Fruit fly (Drosophila melanogaster) whole organism, embryonic: Measurements from ENCODE around the gene Tet.

Experiments
- Atf3 ChIP-seq: fragments of 200-800 bp; sonication (Bioruptor generic); optimal IDR thresholded peaks from 3 replicates; lab custom pipeline; 2016; ENCODE audit warnings: missing biosample characterization, missing genetic modification characterization
- B-H2 ChIP-seq: fragments of 200-800 bp; sonication (Bioruptor generic); optimal IDR thresholded peaks from 2 replicates; lab custom pipeline; 2018; ENCODE audit warnings: missing biosample characterization, mild to moderate bottlenecking, missing genetic modification characterization
- CG10565 ChIP-seq: fragments of 200-800 bp; sonication (Bioruptor generic); optimal IDR thresholded peaks from 3 replicates; lab custom pipeline; 2016; ENCODE audit warnings: missing biosample characterization, mild to moderate bottlenecking, missing genetic modification characterization
- CG11093 ChIP-seq: fragments of 200-800 bp; sonication (Bioruptor generic); IDR thresholded peaks from 3 replicates; pipeline ENCODE4 v1.3.6; 2022; ENCODE audit warnings: missing biosample characterization, missing genetic modification characterization
- CG11456 ChIP-seq: fragments of 200-800 bp; sonication (Bioruptor generic); IDR thresholded peaks from 3 replicates; pipeline ENCODE4 v1.3.6; 2022; ENCODE audit warnings: missing biosample characterization, missing genetic modification characterization
- CG12769 ChIP-seq: fragments of 200-800 bp; sonication (Bioruptor generic); optimal IDR thresholded peaks from 2 replicates; lab custom pipeline; 2019; ENCODE audit warnings: missing biosample characterization, mild to moderate bottlenecking, missing genetic modification characterization, moderate library complexity
- CG13296 ChIP-seq: fragments of 200-800 bp; sonication (Bioruptor generic); optimal IDR thresholded peaks from 3 replicates; lab custom pipeline; 2018; ENCODE audit warnings: missing biosample characterization, mild to moderate bottlenecking, missing genetic modification characterization
- CG15011 ChIP-seq: fragments of 200-800 bp; sonication (Bioruptor generic); optimal IDR thresholded peaks from 3 replicates; lab custom pipeline; 2018; ENCODE audit warnings: missing biosample characterization, mild to moderate bottlenecking, missing genetic modification characterization
- CG17612 ChIP-seq: fragments of 200-800 bp; sonication (Bioruptor generic); IDR thresholded peaks from 2 replicates; pipeline ENCODE4 v1.3.6; 2022; ENCODE audit warnings: missing biosample characterization, missing genetic modification characterization
- CG31388 ChIP-seq: fragments of 200-800 bp; sonication (Bioruptor generic); optimal IDR thresholded peaks from 2 replicates; lab custom pipeline; 2016; ENCODE audit warnings: missing biosample characterization, missing genetic modification characterization
- CG32532 ChIP-seq: fragments of 200-800 bp; sonication (Bioruptor generic); IDR thresholded peaks from 2 replicates; pipeline ENCODE4 v1.3.6; 2022; ENCODE audit warnings: missing biosample characterization, missing genetic modification characterization
- CG3407 ChIP-seq: fragments of 200-800 bp; sonication (Bioruptor generic); optimal IDR thresholded peaks from 2 replicates; lab custom pipeline; 2018; ENCODE audit warnings: missing biosample characterization, mild to moderate bottlenecking, missing genetic modification characterization
- CG3838 ChIP-seq: fragments of 200-800 bp; sonication (Bioruptor generic); optimal IDR thresholded peaks from 3 replicates; lab custom pipeline; 2016; ENCODE audit warnings: missing biosample characterization, missing genetic modification characterization
- CG3847 ChIP-seq: fragments of 200-800 bp; sonication (Bioruptor generic); IDR thresholded peaks from 2 replicates; pipeline ENCODE4 v1.3.6; 2022; ENCODE audit warnings: missing biosample characterization, missing genetic modification characterization
- CG3995 ChIP-seq: fragments of 200-800 bp; sonication (Bioruptor generic); optimal IDR thresholded peaks from 3 replicates; lab custom pipeline; 2016; ENCODE audit warnings: missing biosample characterization, missing genetic modification characterization
- CG4282 ChIP-seq: fragments of 200-800 bp; sonication (Bioruptor generic); optimal IDR thresholded peaks from 2 replicates; lab custom pipeline; 2016; ENCODE audit warnings: missing biosample characterization, missing genetic modification characterization
- CG4404 ChIP-seq: fragments of 200-800 bp; sonication (Bioruptor generic); IDR thresholded peaks from 2 replicates; pipeline ENCODE4 v1.3.6; 2022; ENCODE audit warnings: missing biosample characterization, missing genetic modification characterization
- CG6854 ChIP-seq: fragments of 200-800 bp; sonication (Bioruptor generic); optimal IDR thresholded peaks from 3 replicates; lab custom pipeline; 2017; ENCODE audit warnings: missing biosample characterization, mild to moderate bottlenecking, missing genetic modification characterization
- CG7928 ChIP-seq: fragments of 200-800 bp; sonication (Bioruptor generic); optimal IDR thresholded peaks from 2 replicates; lab custom pipeline; 2017; ENCODE audit warnings: missing biosample characterization, mild to moderate bottlenecking, missing genetic modification characterization
- CG8089 ChIP-seq: fragments of 200-800 bp; sonication (Bioruptor generic); optimal IDR thresholded peaks from 3 replicates; lab custom pipeline; 2016; ENCODE audit warnings: missing biosample characterization, missing genetic modification characterization
- Camta ChIP-seq: fragments of 200-800 bp; sonication (Bioruptor generic); optimal IDR thresholded peaks from 2 replicates; lab custom pipeline; 2016; ENCODE audit warnings: missing biosample characterization, missing genetic modification characterization
- Dip2 ChIP-seq: fragments of 200-800 bp; sonication (Bioruptor generic); IDR thresholded peaks from 2 replicates; pipeline ENCODE4 v1.3.6; 2022; ENCODE audit warnings: missing biosample characterization, missing genetic modification characterization
- HmgZ ChIP-seq: fragments of 200-800 bp; sonication (Bioruptor generic); optimal IDR thresholded peaks from 2 replicates; lab custom pipeline; 2018; ENCODE audit warnings: missing biosample characterization, mild to moderate bottlenecking, missing genetic modification characterization
- Lim3 ChIP-seq: fragments of 200-800 bp; sonication (Bioruptor generic); IDR thresholded peaks from 2 replicates; pipeline ENCODE4 v1.3.6; 2022; ENCODE audit warnings: missing biosample characterization, missing genetic modification characterization
- NC2α ChIP-seq: fragments of 200-800 bp; sonication (Bioruptor generic); optimal IDR thresholded peaks from 2 replicates; lab custom pipeline; 2016; ENCODE audit warnings: missing biosample characterization, missing genetic modification characterization
- Scr ChIP-seq: fragments of 200-800 bp; sonication (Bioruptor generic); IDR thresholded peaks from 2 replicates; pipeline ENCODE4 v1.3.6; 2022; ENCODE audit warnings: missing biosample characterization, missing genetic modification characterization; ENCODE audit not compliant: partially characterized antibody
- Usf ChIP-seq: fragments of 200-800 bp; sonication (Bioruptor generic); optimal IDR thresholded peaks from 2 replicates; lab custom pipeline; 2017; ENCODE audit warnings: missing genotype, missing biosample characterization, missing genetic modification characterization
- YL-1 ChIP-seq: fragments of 200-800 bp; sonication (Bioruptor generic); optimal IDR thresholded peaks from 3 replicates; lab custom pipeline; 2017; ENCODE audit warnings: missing biosample characterization, mild to moderate bottlenecking, missing genetic modification characterization
- bowl ChIP-seq: fragments of 200-800 bp; sonication (Bioruptor generic); IDR thresholded peaks from 2 replicates; pipeline ENCODE4 v1.3.6; 2022; ENCODE audit warnings: missing biosample characterization, missing genetic modification characterization
- ci ChIP-seq: fragments of 200-800 bp; sonication (Bioruptor generic); IDR thresholded peaks from 3 replicates; pipeline ENCODE4 v1.3.6; 2022; ENCODE audit warnings: missing biosample characterization, missing genetic modification characterization
- crp ChIP-seq, 2 experiments: fragments of 200-800 bp; sonication (Bioruptor generic); optimal IDR thresholded peaks; 2 replicates in 1 of 2; 3 replicates in 1 of 2; lab custom pipeline; 2017; ENCODE audit warnings: missing biosample characterization in 2 of 2, missing genetic modification characterization in 2 of 2, mild to moderate bottlenecking in 1 of 2, moderate library complexity in 1 of 2
- danr ChIP-seq: fragments of 200-800 bp; sonication (Bioruptor generic); IDR thresholded peaks from 2 replicates; pipeline ENCODE4 v1.3.6; 2022; ENCODE audit warnings: missing biosample characterization, missing genetic modification characterization
- esg ChIP-seq: fragments of 200-800 bp; sonication (Bioruptor generic); conservative IDR thresholded peaks from 2 replicates; pipeline ENCODE4 v1.3.6; 2022; ENCODE audit warnings: missing biosample characterization, missing genetic modification characterization
- fd96Cb ChIP-seq: fragments of 200-800 bp; sonication (Bioruptor generic); optimal IDR thresholded peaks from 2 replicates; lab custom pipeline; 2018; ENCODE audit warnings: missing biosample characterization, mild to moderate bottlenecking, missing genetic modification characterization, moderate library complexity
- gce ChIP-seq: fragments of 200-800 bp; sonication (Bioruptor generic); IDR thresholded peaks from 3 replicates; pipeline ENCODE4 v1.3.6; 2022; ENCODE audit warnings: missing biosample characterization, missing genetic modification characterization
- gem ChIP-seq: fragments of 200-800 bp; sonication (Bioruptor generic); optimal IDR thresholded peaks from 2 replicates; lab custom pipeline; 2019; ENCODE audit warnings: missing biosample characterization, mild to moderate bottlenecking, missing genetic modification characterization, moderate library complexity
- her ChIP-seq: fragments of 200-800 bp; sonication (Bioruptor generic); optimal IDR thresholded peaks from 2 replicates; lab custom pipeline; 2016; ENCODE audit warnings: missing biosample characterization, missing genetic modification characterization
- insv ChIP-seq, 2 experiments: fragments of 200-800 bp; sonication (Bioruptor generic); optimal IDR thresholded peaks; 3 replicates each; lab custom pipeline; 2016 to 2018; ENCODE audit warnings: missing biosample characterization in 2 of 2, missing genetic modification characterization in 2 of 2
- mam ChIP-seq: fragments of 200-800 bp; sonication (Bioruptor generic); optimal IDR thresholded peaks from 3 replicates; lab custom pipeline; 2016; ENCODE audit warnings: missing biosample characterization, missing genetic modification characterization
- nau ChIP-seq: fragments of 200-800 bp; sonication (Bioruptor generic); optimal IDR thresholded peaks from 3 replicates; lab custom pipeline; 2017; ENCODE audit warnings: missing biosample characterization, mild to moderate bottlenecking, missing genetic modification characterization, missing genetic modification reagents
- pfk ChIP-seq: fragments of 200-800 bp; sonication (Bioruptor generic); optimal IDR thresholded peaks from 2 replicates; lab custom pipeline; 2018; ENCODE audit warnings: missing biosample characterization, mild to moderate bottlenecking, missing genetic modification characterization, moderate library complexity
- pita ChIP-seq: fragments of 200-800 bp; sonication (Bioruptor generic); optimal IDR thresholded peaks from 2 replicates; lab custom pipeline; 2017; ENCODE audit warnings: missing biosample characterization, mild to moderate bottlenecking, missing genetic modification characterization
- pum ChIP-seq: fragments of 200-800 bp; sonication (Bioruptor generic); optimal IDR thresholded peaks from 2 replicates; lab custom pipeline; 2016; ENCODE audit warnings: missing biosample characterization, missing genetic modification characterization
- ro ChIP-seq: fragments of 200-800 bp; sonication (Bioruptor generic); IDR thresholded peaks from 2 replicates; pipeline ENCODE4 v1.3.6; 2022; ENCODE audit warnings: missing biosample characterization, missing genetic modification characterization
- sim ChIP-seq: fragments of 200-800 bp; sonication (Bioruptor generic); IDR thresholded peaks from 2 replicates; pipeline ENCODE4 v1.3.6; 2022; ENCODE audit warnings: missing biosample characterization, missing genetic modification characterization
- sisA ChIP-seq: fragments of 200-800 bp; sonication (Bioruptor generic); IDR thresholded peaks from 2 replicates; pipeline ENCODE4 v1.3.6; 2022; ENCODE audit warnings: missing biosample characterization, missing genetic modification characterization
- sqz ChIP-seq: fragments of 200-800 bp; sonication (Bioruptor generic); optimal IDR thresholded peaks from 3 replicates; lab custom pipeline; 2018; ENCODE audit warnings: missing biosample characterization, mild to moderate bottlenecking, missing genetic modification characterization
- ttk ChIP-seq: fragments of 200-800 bp; sonication (Bioruptor generic); IDR thresholded peaks from 2 replicates; pipeline ENCODE4 v2.1.2; 2022; ENCODE audit warnings: missing biosample characterization, missing genetic modification characterization
- unc-4 ChIP-seq: fragments of 200-800 bp; sonication (Bioruptor generic); IDR thresholded peaks from 2 replicates; pipeline ENCODE4 v1.3.6; 2022; ENCODE audit warnings: missing biosample characterization, missing genetic modification characterization; ENCODE audit not compliant: partially characterized antibody
- unpg ChIP-seq: fragments of 200-800 bp; sonication (Bioruptor generic); optimal IDR thresholded peaks from 3 replicates; lab custom pipeline; 2018; ENCODE audit warnings: missing biosample characterization, mild to moderate bottlenecking, missing genetic modification characterization, moderate library complexity
- wdn ChIP-seq: fragments of 200-800 bp; sonication (Bioruptor generic); IDR thresholded peaks from 2 replicates; pipeline ENCODE4 v1.3.6; 2022; ENCODE audit warnings: missing biosample characterization, missing genetic modification characterization
- zf30C ChIP-seq: fragments of 200-800 bp; sonication (Bioruptor generic); optimal IDR thresholded peaks from 3 replicates; lab custom pipeline; 2018; ENCODE audit warnings: missing biosample characterization, mild to moderate bottlenecking, missing genetic modification characterization

Tet gene

DNA sequence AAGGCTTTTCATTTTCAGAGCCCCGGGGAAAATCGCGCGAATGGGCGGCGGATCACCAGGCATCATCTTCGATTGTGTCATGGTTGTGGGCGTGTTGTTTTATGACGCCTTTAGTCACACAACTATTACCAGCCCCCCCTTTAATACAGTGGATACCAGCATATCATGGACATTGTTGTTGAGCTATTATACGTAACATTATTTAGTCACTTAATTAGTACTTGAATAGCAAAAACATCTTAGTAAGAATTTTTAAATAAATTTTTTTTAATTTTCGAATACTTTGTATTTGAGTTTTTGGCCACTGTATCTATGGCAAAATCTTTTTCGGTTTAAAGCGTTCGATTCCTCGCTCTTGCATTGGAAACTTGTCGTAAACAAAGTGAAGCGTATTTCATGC is 115.2 kb downstream of the Tet start (continued):
- no peak for TF ChIP-seq Usf
- peak; percentile 48; the same call in 1 of the 3 replicates for TF ChIP-seq ci (GFP tag; lab: Robert Waterston, UW)
- TF ChIP-seq CG32532 (GFP tag; lab: Robert Waterston, UW): peak; percentile 71
- no peak for TF ChIP-seq pfk (GFP tag; lab: Kevin White, UChicago)
- TF ChIP-seq ttk (GFP tag; lab: Robert Waterston, UW): 0 out of 2 replicates have a peak, but pooled peaks have one; percentile 23
- no peak for TF ChIP-seq nau (GFP tag; lab: Kevin White, UChicago)
- TF ChIP-seq mam (GFP tag; lab: Kevin White, UChicago): no peak
- no peak for TF ChIP-seq sim
- TF ChIP-seq NC2α (GFP tag; lab: Kevin White, UChicago): no peak
- TF ChIP-seq bowl (GFP tag; lab: Robert Waterston, UW): no peak
- TF ChIP-seq sqz: no peak
- TF ChIP-seq CG31388 (GFP tag; lab: Kevin White, UChicago): no peak
- peak; percentile 25 for TF ChIP-seq gem (tag; lab: Kevin White, UChicago)
- no peak for TF ChIP-seq CG6854 (GFP tag; lab: Kevin White, UChicago)
- TF ChIP-seq Atf3 (GFP tag; lab: Kevin White, UChicago): no peak
- no peak for TF ChIP-seq Scr (GFP tag; lab: Robert Waterston, UW)
- no peak for TF ChIP-seq pum (GFP tag; lab: Kevin White, UChicago)
- no peak for TF ChIP-seq pita (GFP tag; lab: Kevin White, UChicago)
- no peak for TF ChIP-seq CG15011 (GFP tag; lab: Kevin White, UChicago)
- TF ChIP-seq HmgZ (tag; lab: Kevin White, UChicago): no peak
- 0 out of 3 replicates have a peak, but pooled peaks have one; percentile 29 for TF ChIP-seq CG11456 (GFP tag; lab: Robert Waterston, UW)
- TF ChIP-seq CG3407: no peak
- no peak for TF ChIP-seq CG17612 (GFP tag; lab: Robert Waterston, UW)
- peak; percentile 6 for TF ChIP-seq fd96Cb (tag; lab: Kevin White, UChicago)
- 0 out of 3 replicates have a peak, but pooled peaks have one; percentile 8 for TF ChIP-seq gce (GFP tag; lab: Robert Waterston, UW)
- TF ChIP-seq CG7928 (GFP tag; lab: Kevin White, UChicago): no peak
- no peak for TF ChIP-seq CG3838 (GFP tag; lab: Kevin White, UChicago)
- peak; percentile 53 for TF ChIP-seq esg
- TF ChIP-seq her (GFP tag; lab: Kevin White, UChicago): no peak
- TF ChIP-seq ro (GFP tag; lab: Robert Waterston, UW): no peak
- TF ChIP-seq danr: no peak
- no peak for TF ChIP-seq insv (GFP tag; optimal IDR thresholded peaks at IDR 0.05; lab: Kevin White, UChicago)
- no peak for TF ChIP-seq CG4282 (GFP tag; lab: Kevin White, UChicago)
- TF ChIP-seq CG4404 (GFP tag; lab: Robert Waterston, UW): no peak
- TF ChIP-seq CG8089 (GFP tag; lab: Kevin White, UChicago): no peak
- TF ChIP-seq zf30C: no peak
- no peak for TF ChIP-seq YL-1
- TF ChIP-seq Lim3: no peak
- no peak for TF ChIP-seq wdn (GFP tag; lab: Robert Waterston, UW)
- TF ChIP-seq CG12769 (tag; lab: Kevin White, UChicago): no peak
- TF ChIP-seq crp (GFP tag; optimal IDR thresholded peaks at IDR 0.05; lab: Kevin White, UChicago): no peak
- peak; percentile 29; the same call in 1 of the 2 replicates for TF ChIP-seq sisA (GFP tag; lab: Robert Waterston, UW)
- TF ChIP-seq CG13296 (GFP tag; lab: Kevin White, UChicago): no peak
- TF ChIP-seq Camta (GFP tag; lab: Kevin White, UChicago): no peak
- TF ChIP-seq CG10565: no peak
- peak; percentile 37; the same call in 1 of the 3 replicates for TF ChIP-seq CG11093 (GFP tag; lab: Robert Waterston, UW)
- TF ChIP-seq unc-4: no peak
- TF ChIP-seq CG3995 (GFP tag; lab: Kevin White, UChicago): no peak
- TF ChIP-seq Dip2 (GFP tag; lab: Robert Waterston, UW): no peak
- TF ChIP-seq B-H2 (GFP tag; lab: Kevin White, UChicago): no peak
- peak; percentile 4 for TF ChIP-seq unpg
- TF ChIP-seq CG3847 (GFP tag; lab: Robert Waterston, UW): no peak
